Fruit fly (Drosophila melanogaster): Measurements from ENCODE around the gene TrpRS-m.
"Not testable (repeated sequence)": the region's sequence is repeated elsewhere in the genome, so short reads cannot be mapped to it uniquely, and the experiment has no call there.

Gene TrpRS-m

DNA sequence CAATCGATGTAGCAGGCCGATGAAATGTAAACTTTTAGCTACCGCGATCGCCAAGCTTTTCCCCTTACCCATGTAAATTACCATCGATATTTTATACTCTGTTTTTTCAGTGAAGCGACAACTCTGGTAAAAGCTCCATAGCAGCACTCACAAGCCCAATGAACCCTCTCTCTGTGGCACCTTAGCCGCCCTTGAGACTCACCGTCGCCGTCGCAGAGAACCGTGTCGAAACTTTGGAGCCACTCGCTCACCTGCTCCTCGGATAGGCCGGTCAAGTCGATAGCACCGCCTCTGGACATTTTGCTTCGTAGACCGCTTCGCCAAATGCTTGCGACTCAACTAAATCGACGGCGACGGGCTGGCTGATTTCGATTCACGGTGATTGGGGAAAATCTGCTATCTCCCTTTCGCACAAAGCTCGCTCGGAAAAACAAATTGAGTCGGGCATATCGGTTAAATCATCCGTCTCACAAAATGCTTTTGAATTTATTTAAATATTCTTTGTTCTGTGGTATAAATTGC lies 8.4 kb upstream of the TrpRS-m start, which contains the start of gene CG5577:
Gene CG5577 (minus strand): TSS at position 343 of the 522 bp plus-strand sequence.
- TF ChIP-seq EcR (GFP tag; optimal IDR thresholded peaks at IDR 0.05): no peak
- no peak for TF ChIP-seq CG8478 (optimal IDR thresholded peaks at IDR 0.05)
- TF ChIP-seq pan (optimal IDR thresholded peaks at IDR 0.05): no peak
- TF ChIP-seq usp (GFP tag; optimal IDR thresholded peaks at IDR 0.05): no peak
- TF ChIP-seq Dll (optimal IDR thresholded peaks at IDR 0.05): no peak
- no peak for TF ChIP-seq psq (optimal IDR thresholded peaks at IDR 0.05)

- TF ChIP-seq CG8478 (optimal IDR thresholded peaks at IDR 0.05) (no peak), usp (GFP tag; optimal IDR thresholded peaks at IDR 0.05) (no peak), pan (optimal IDR thresholded peaks at IDR 0.05) (no peak), EcR (GFP tag; optimal IDR thresholded peaks at IDR 0.05) (no peak), psq (optimal IDR thresholded peaks at IDR 0.05) (no peak), Dll (optimal IDR thresholded peaks at IDR 0.05) (no peak)
These were observed 6.4 kb upstream of the TrpRS-m start, which contains the start of gene CG5567 for dm6 chr3L:17842892-17843703. Gene CG5567, minus strand, starts transcription at chr3L:17843544.

DNA sequence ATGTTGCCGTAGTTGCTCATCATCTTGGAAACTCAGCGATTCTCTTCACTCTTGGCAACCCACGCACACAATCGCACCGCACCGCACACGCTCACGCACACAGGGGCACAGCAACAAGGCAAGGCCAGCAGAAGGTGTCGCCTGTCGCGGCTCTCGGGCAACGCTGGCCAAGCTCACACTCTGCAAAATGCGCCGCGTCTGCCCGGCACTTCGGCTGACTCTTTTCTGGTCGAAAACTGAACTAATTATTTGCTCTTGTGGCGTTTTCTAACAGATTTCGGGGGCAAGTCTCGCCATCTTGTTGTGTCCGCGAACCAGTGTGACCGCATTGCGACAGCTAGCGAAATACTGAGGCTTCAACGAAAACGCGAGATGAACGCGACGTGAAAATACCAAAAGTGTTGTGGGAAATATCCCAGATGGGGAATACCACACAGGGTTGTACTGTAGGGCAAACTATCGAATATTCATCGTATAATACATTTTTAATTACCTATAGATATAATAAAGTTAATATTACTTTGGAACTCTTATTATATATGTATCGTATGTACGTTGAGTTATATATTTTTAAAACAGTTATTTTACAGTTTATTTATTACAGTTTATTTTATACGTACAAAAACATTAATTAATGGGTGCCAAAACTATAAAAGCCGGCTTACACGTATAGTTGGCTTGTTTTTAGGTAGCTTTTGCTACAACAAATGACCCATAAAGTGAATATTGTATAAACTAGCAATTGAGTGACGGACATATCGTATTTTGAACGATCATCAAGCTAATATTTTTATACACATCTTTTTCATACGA lies 3.2 kb upstream of the TrpRS-m start, which contains the start of the genes MED19 and CG7430:
Gene MED19 (minus strand): TSS at position 333 of the 813 bp plus-strand sequence.
Gene CG7430 (plus strand): TSS at position 748 of the 813 bp plus-strand sequence.
- TF ChIP-seq Dll (optimal IDR thresholded peaks at IDR 0.05): no peak
- no peak for TF ChIP-seq CG8478 (optimal IDR thresholded peaks at IDR 0.05)
- no peak for TF ChIP-seq pan (optimal IDR thresholded peaks at IDR 0.05)
- no peak for TF ChIP-seq usp (GFP tag; optimal IDR thresholded peaks at IDR 0.05)
- no peak for TF ChIP-seq psq (optimal IDR thresholded peaks at IDR 0.05)
- no peak for TF ChIP-seq EcR (GFP tag; optimal IDR thresholded peaks at IDR 0.05)

DNA sequence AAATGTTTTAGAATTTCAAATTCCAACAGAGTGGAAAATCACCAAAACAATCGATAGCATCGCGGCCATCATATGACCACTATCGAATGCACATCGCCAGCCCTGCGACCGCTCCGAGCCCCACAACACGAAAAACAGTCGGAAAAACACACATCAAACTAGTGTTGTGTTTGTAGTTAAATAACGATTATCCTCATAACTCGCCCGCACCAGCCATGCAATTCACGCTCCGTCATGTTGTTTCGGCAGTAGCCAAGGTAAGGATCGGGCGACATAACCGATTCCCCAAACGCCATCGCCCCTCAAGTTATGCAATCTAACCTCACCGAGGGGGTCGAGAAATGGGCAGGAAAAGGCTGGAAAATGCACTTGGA lies 2.6 kb upstream of the TrpRS-m start:
- no peak for TF ChIP-seq pan (optimal IDR thresholded peaks at IDR 0.05)
- TF ChIP-seq psq (optimal IDR thresholded peaks at IDR 0.05): no peak
- TF ChIP-seq usp (GFP tag; optimal IDR thresholded peaks at IDR 0.05): no peak
- TF ChIP-seq CG8478 (optimal IDR thresholded peaks at IDR 0.05): no peak
- no peak for TF ChIP-seq Dll (optimal IDR thresholded peaks at IDR 0.05)
- no peak for TF ChIP-seq EcR (GFP tag; optimal IDR thresholded peaks at IDR 0.05)

dm6 chr3L:17856655-17857479 lies 7.3 kb downstream of the TrpRS-m start, which contains the start of gene CG5535:
Gene CG5535, minus strand, starts transcription at chr3L:17856794.
- TF ChIP-seq Dll (optimal IDR thresholded peaks at IDR 0.05): no peak
- TF ChIP-seq pan (optimal IDR thresholded peaks at IDR 0.05): no peak
- no peak for TF ChIP-seq EcR (GFP tag; optimal IDR thresholded peaks at IDR 0.05)
- TF ChIP-seq psq (optimal IDR thresholded peaks at IDR 0.05): no peak
- no peak for TF ChIP-seq usp (GFP tag; optimal IDR thresholded peaks at IDR 0.05)
- no peak for TF ChIP-seq CG8478 (optimal IDR thresholded peaks at IDR 0.05)

DNA sequence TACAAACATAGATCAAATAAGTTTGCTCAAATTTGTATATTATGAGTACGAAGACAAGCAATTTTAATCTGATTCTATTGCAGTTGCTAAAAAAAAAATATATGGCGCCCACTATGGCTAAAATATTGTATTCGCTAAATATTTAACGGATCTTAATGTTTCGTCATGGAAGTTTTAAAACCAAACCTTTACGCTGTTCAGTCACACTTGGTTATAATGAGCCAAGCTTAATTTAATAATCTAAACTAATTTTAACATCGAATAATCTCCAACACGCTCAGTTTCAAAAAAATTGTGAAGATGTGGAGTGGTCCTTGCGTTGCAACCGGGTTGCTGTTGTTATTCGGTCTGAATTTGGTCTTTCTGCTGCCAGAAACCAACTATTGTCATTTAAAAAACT lies 8.6 kb downstream of the TrpRS-m start, which contains the start of gene CG34002:
Gene CG34002 (plus strand): TSS at position 301 of the 400 bp plus-strand sequence.
- TF ChIP-seq usp (GFP tag; optimal IDR thresholded peaks at IDR 0.05); psq (optimal IDR thresholded peaks at IDR 0.05); CG8478 (optimal IDR thresholded peaks at IDR 0.05): not testable (repeated sequence)

DNA sequence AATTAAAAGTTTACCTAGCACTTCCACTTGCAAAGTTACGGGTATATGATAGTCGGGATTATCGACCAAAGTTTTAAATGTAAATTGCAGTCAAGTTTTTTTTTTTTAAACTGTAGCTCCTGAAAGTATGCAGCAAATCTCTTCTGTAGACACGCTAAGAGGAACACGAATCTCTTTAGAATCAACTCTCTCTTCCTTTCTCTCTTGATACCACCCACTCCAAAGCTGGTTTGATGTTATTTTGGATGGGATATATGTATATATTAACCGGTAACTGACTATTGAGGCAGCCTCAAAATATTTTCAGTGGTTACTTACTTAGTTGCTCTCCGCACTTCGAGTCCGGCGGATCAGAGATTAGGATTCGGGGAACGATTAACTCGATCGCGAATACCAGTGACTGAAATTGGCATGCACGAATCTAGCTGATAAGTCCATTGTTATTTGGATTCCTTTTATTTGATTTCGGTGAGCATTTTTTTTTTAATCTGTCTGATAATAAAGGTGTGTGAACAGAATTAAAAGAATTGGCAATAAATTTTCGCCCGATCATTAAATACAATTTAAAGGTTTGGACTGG lies 29.3 kb downstream of the TrpRS-m start, which contains the start of gene CG7408:
Gene CG7408 (plus strand): TSS at position 316 of the 580 bp plus-strand sequence.
- TF ChIP-seq EcR (GFP tag; optimal IDR thresholded peaks at IDR 0.05) (no peak), pan (optimal IDR thresholded peaks at IDR 0.05) (no peak), usp (GFP tag; optimal IDR thresholded peaks at IDR 0.05) (no peak)

DNA sequence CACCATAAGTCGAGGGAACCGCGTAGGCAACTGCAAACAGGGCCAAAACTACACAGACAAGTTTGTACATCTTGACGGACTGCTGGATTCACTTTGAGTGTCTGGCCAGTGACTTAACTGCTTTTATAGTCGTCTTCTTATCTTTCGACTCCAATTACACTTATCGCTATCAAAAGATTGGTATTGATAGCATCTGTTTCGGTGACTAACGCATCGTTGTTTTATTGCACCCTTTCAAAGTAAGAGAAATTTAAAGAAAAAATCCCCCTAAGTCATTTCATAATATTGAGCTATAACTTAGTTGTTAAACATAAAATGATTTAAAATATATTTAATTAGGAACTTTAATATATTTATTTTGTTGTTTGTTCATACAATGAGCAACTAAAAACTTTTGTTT lies 34.7 kb downstream of the TrpRS-m start, which contains the start of gene CG5506:
Gene CG5506 (minus strand): TSS at position 101 of the 400 bp plus-strand sequence.
- no peak for TF ChIP-seq usp (GFP tag; optimal IDR thresholded peaks at IDR 0.05)
- TF ChIP-seq psq (optimal IDR thresholded peaks at IDR 0.05): no peak
- TF ChIP-seq Dll (optimal IDR thresholded peaks at IDR 0.05): no peak
- TF ChIP-seq pan (optimal IDR thresholded peaks at IDR 0.05): no peak
- TF ChIP-seq EcR (GFP tag; optimal IDR thresholded peaks at IDR 0.05): no peak
- no peak for TF ChIP-seq CG8478 (optimal IDR thresholded peaks at IDR 0.05)

DNA sequence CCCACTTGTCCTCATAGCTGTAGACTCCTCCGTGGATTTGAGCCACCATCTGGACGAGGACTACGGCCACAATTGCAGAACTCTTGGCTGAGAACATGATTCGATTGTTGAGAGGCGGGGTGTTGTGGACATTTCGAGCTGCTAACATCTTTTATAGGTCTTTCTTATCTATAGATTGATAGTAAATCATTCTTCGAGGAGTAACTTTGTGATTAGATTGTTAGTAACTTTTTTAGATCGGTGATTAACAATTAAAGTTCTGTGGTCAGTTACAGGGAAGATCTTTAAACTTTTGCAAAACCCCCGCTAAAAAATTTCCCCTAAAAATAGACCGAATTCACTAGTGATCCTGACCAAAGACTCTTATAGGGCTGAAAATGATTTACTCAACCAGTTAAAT lies 37.0 kb downstream of the TrpRS-m start, which contains the start of gene CG16775:
Gene CG16775 (minus strand): TSS at position 101 of the 400 bp plus-strand sequence.
- TF ChIP-seq psq (optimal IDR thresholded peaks at IDR 0.05): no peak
- TF ChIP-seq CG8478 (optimal IDR thresholded peaks at IDR 0.05): no peak
- TF ChIP-seq usp (GFP tag; optimal IDR thresholded peaks at IDR 0.05): no peak
- no peak for TF ChIP-seq EcR (GFP tag; optimal IDR thresholded peaks at IDR 0.05)
- no peak for TF ChIP-seq pan (optimal IDR thresholded peaks at IDR 0.05)
- no peak for TF ChIP-seq Dll (optimal IDR thresholded peaks at IDR 0.05)

DNA sequence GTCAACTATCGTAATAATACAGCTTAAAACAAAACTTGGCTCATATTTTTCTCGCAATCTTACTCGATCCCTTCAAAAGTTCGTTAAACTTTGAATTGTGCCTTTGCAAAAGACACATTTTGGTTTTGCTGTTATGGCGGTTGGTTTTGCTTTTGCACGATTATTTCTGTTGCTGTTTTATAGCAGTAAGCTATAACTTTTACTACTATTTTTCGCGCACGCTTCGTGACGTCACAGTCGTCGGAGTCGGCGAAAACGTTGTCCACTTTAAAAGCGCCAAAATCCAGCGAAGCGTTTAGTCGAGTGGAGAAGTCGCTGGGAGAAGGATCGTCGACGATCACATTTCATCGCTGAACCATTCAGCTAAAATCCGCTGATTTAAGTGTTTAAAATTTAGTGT lies 37.9 kb downstream of the TrpRS-m start, which contains the start of gene CG7402:
Gene CG7402 (plus strand): TSS at position 313 of the 400 bp plus-strand sequence.
- no peak for TF ChIP-seq usp (GFP tag; optimal IDR thresholded peaks at IDR 0.05)
- no peak for TF ChIP-seq CG8478 (optimal IDR thresholded peaks at IDR 0.05)
- no peak for TF ChIP-seq psq (optimal IDR thresholded peaks at IDR 0.05)

Data from whole organism.